Worm (Caenorhabditis elegans): ENCODE results near the gene Y57G11C.42.

DNA sequence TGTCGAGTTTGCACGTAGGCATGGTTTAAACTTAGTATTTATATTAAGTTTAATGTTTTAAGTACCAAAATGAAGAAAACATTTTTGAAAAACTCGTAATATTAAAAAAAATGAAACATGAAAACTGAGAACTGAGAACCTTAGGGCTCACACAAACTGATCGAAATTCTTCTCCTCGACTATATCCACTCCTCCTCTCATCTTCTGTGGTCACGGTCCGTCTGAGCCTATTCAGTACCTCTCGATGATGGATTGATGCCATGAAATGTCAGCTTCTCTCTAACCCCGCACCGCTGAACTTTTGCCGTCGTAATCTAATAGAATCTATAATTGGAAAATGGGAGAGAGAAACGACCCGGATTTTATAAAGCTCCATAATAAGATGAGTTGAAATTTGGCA, 56.2 kb downstream of the Y57G11C.42 start, which contains the start of gene nlp-56:
- TF ChIP-seq ama-1 (optimal IDR thresholded peaks at IDR 0.05) (no peak), aly-1 (tag; optimal IDR thresholded peaks at IDR 0.05) (no peak), sea-1 (GFP tag; conservative IDR thresholded peaks at IDR 0.05) (no peak), hmbx-1 (tag; optimal IDR thresholded peaks at IDR 0.05) (no peak), tbx-37 (GFP tag; conservative IDR thresholded peaks at IDR 0.05) (no peak), hmg-4 (GFP tag; optimal IDR thresholded peaks at IDR 0.05) (no peak), hnd-1 (tag; optimal IDR thresholded peaks at IDR 0.05) (no peak), pes-1 (GFP tag; IDR thresholded peaks at IDR 0.05) (no peak), scrt-1 (GFP tag; IDR thresholded peaks at IDR 0.05) (no peak), ceh-36 (tag; optimal IDR thresholded peaks at IDR 0.05) (no peak), tbx-11 (GFP tag; IDR thresholded peaks at IDR 0.05) (no peak), B0310.2 (tag; optimal IDR thresholded peaks at IDR 0.05) (no peak), tra-4 (tag; optimal IDR thresholded peaks at IDR 0.05) (no peak), ceh-13 (GFP tag; optimal IDR thresholded peaks at IDR 0.05) (no peak)

Measured in whole organism, early embryonic.